Worm (Caenorhabditis elegans): Measurements from ENCODE around the gene F57G9.3.

The F57G9.3 gene

DNA sequence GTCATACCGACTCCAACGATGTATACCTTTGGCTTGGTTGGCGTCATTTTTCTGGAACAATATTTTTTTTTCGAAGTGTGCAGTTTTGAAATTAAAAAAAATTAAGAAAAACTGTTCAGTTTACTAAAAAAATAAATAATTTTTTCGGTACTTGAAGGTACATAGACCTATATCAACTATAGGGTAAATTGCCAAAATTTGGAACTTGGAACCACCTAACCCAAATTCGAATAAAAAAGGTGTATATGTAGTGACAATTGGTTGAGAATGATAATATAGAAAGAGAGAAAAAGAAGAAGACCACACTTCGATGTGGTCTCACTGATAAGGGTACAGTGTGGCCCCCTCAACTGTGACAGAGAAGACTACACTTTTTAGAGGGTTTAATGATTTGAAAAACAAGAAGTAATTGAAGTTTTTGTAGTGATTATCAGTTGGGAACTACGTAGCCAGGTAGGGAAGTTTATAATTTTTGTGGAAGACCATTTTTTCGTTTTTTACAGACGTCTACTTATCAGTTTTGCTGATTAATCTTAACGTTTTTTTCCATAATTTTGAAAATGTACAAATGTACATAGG, 15.7 kb upstream of the F57G9.3 start, which contains the start of gene daf-22:
daf-22 (minus strand) TSS at position 51 of the 579 bp plus-strand sequence.
- TF ChIP-seq ttx-3 (tag; optimal IDR thresholded peaks at IDR 0.05) (no peak), elt-2 (tag; optimal IDR thresholded peaks at IDR 0.05) (peak; percentile 76)

DNA sequence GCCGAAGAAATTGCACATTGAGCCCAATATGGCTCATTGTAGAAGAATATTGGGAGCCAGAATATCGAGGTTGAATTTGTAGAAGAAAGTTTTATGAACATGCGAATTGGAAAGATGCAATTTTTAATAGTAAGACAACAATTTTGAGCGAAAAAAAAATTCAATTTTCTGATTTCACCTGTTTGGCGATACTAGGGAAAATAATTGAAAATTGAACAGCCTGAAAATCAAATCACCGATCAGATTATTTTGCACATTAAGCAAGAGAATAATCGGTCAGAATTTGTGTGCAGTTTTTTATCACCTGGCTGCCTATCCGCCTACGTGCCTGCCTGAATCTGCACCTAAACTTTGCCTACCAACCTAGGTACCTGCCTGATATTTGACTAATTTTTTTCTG, 10.5 kb upstream of the F57G9.3 start, which contains the start of gene sre-26:
sre-26 (minus strand) TSS at position 101 of the 400 bp plus-strand sequence.
- TF ChIP-seq nhr-11 (tag; optimal IDR thresholded peaks at IDR 0.05) (no peak), elt-4 (tag; optimal IDR thresholded peaks at IDR 0.05) (no peak), T23F11.4 (GFP tag; optimal IDR thresholded peaks at IDR 0.05) (no peak)

DNA sequence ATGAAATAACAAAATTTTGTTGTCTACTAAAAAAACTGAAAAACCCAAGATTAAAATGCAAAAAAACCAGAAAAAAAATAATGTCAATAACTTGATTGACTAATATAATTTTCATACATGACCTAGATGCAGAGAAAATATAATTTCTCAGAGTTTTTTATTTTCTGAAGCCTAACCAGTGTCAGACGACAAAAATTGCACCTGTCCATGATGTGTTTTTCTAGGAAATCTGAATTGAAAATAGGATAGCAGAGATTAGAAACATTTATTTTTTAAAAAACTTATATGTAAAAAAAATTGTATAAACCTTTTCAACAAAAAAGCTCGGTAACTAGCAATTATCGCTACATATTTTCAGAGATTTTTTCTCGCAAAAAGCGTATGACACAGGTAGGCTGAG, 8.0 kb upstream of the F57G9.3 start:
- TF ChIP-seq ceh-19 (GFP tag; optimal IDR thresholded peaks at IDR 0.05) (no peak), ref-2 (tag; optimal IDR thresholded peaks at IDR 0.05) (no peak), pax-1 (tag; optimal IDR thresholded peaks at IDR 0.05) (no peak)

DNA sequence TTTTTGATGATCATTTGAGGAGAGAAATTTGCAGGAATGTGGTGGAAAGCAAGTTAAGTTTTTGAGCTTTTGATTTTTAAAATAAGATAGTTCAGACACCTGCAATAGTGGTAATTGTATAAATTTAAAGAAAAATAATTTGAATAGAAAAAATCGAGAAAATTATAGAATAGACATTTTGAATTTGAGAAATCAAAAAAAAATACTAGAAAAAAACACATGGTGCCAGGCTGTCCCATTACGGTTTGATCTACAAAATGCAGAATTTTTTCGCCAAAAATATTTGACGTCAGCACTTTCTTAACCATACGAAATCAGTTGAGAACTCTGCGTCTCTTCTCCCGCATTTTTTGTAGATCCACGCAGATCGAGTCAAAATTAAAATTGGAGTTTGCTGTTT, 7.5 kb upstream of the F57G9.3 start, which contains the start of gene sre-27:
sre-27 (minus strand) TSS at position 101 of the 400 bp plus-strand sequence.
- no peak for TF ChIP-seq nhr-11 (tag; optimal IDR thresholded peaks at IDR 0.05)
- TF ChIP-seq gmeb-2 (tag; optimal IDR thresholded peaks at IDR 0.05): no peak
- TF ChIP-seq ceh-22 (tag; optimal IDR thresholded peaks at IDR 0.05): no peak
- TF ChIP-seq odd-2 (tag; optimal IDR thresholded peaks at IDR 0.05): no peak
- no peak for TF ChIP-seq lin-11 (tag; optimal IDR thresholded peaks at IDR 0.05)
- TF ChIP-seq ceh-2 (tag; optimal IDR thresholded peaks at IDR 0.05): no peak

DNA sequence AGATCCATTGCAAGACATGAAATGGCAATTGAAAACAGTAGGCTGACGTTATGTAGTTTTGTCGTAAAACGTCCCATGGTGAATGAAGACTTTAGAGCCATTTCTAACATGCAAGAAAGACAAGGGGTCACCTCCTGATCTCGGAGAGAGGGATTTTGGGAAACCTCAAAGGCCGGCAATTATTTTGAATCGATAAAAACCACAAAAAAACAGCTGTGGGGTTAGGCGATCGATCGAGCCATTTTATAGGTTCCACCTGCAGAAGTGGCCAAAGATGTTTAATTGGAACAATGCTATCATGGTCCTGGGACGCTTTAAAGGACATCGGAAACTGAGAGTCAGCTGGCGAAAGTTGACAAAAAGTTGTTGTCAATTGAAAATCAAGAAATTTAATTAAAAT, 4.8 kb upstream of the F57G9.3 start, which contains the start of gene Y57A10C.11:
Y57A10C.11 (minus strand) TSS at position 101 of the 400 bp plus-strand sequence.
- TF ChIP-seq ceh-22 (tag; optimal IDR thresholded peaks at IDR 0.05) (no peak), nhr-232 (tag; optimal IDR thresholded peaks at IDR 0.05) (no peak), ztf-16 (tag; optimal IDR thresholded peaks at IDR 0.05) (no peak), ceh-14 (tag; optimal IDR thresholded peaks at IDR 0.05) (no peak), lin-11 (tag; optimal IDR thresholded peaks at IDR 0.05) (no peak), ceh-2 (tag; optimal IDR thresholded peaks at IDR 0.05) (no peak), ceh-6 (GFP tag; optimal IDR thresholded peaks at IDR 0.05) (no peak), pag-3 (tag; optimal IDR thresholded peaks at IDR 0.05; ENCODE audit: borderline replicate concordance) (no peak), lim-6 (tag; optimal IDR thresholded peaks at IDR 0.05) (no peak), fkh-6 (tag; optimal IDR thresholded peaks at IDR 0.05) (no peak)

DNA sequence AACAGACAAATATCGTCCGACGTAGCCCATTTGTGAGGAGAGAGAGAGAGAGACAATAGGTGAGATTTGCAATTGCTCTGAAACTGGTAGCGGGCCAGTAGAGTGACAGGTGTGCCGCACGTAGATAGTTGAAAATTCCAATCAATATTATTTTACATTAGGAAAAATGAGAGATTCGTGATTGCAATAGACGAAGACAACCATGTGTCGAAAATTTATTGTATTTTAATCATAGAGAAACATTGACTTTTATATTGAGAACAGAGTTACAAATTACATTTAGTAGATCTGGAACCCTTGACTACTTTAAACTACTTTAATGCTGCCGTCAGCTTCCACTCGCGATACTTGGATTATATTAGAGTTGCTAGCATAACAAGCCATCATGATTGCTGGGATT, 2.4 kb upstream of the F57G9.3 start, which contains the start of gene Y57A10C.1:
Y57A10C.1 (minus strand) TSS at position 101 of the 400 bp plus-strand sequence.
- TF ChIP-seq ceh-18 (tag; optimal IDR thresholded peaks at IDR 0.05) (no peak), lim-6 (tag; optimal IDR thresholded peaks at IDR 0.05) (no peak), ref-2 (tag; optimal IDR thresholded peaks at IDR 0.05) (no peak), elt-2 (tag; optimal IDR thresholded peaks at IDR 0.05) (no peak)

DNA sequence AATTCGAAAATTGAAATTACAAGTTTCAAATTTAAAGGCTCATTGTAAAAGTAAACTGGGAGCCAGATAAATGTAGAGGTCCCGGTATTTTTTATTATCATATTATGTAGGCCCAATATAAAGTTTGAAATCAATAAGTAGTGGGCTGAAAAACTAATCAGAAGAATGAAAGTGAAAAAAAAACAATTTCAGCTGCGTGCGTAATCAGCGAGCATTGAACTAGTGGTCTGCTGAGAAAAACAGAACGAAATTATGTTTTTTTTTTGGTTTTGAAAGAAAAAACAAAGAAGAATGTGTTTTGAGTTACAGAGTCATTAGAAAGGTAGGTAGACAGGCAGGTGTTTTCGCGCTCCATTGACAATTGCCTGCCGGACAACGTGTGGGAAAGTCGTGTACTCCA, 1.3 kb downstream of the F57G9.3 start, which contains the start of gene sre-31:
sre-31 (minus strand) TSS at position 101 of the 400 bp plus-strand sequence.
- TF ChIP-seq hlh-13 (GFP tag; optimal IDR thresholded peaks at IDR 0.05) (no peak), hlh-6 (tag; optimal IDR thresholded peaks at IDR 0.05) (no peak), syd-9 (tag; optimal IDR thresholded peaks at IDR 0.05) (no peak), ceh-30 (tag; optimal IDR thresholded peaks at IDR 0.05) (no peak), ahr-1 (tag; optimal IDR thresholded peaks at IDR 0.05) (no peak), ceh-48 (tag; optimal IDR thresholded peaks at IDR 0.05) (no peak), pat-9 (tag; optimal IDR thresholded peaks at IDR 0.05) (no peak), tbx-2 (tag; optimal IDR thresholded peaks at IDR 0.05) (no peak), K09A11.1 (tag; optimal IDR thresholded peaks at IDR 0.05; ENCODE audit: insufficient read depth) (no peak), ztf-16 (tag; optimal IDR thresholded peaks at IDR 0.05) (no peak), npax-4 (tag; optimal IDR thresholded peaks at IDR 0.05) (no peak), ceh-19 (GFP tag; optimal IDR thresholded peaks at IDR 0.05) (no peak), sdc-2 (tag; optimal IDR thresholded peaks at IDR 0.05) (no peak), F13H6.1 (tag; optimal IDR thresholded peaks at IDR 0.05) (no peak), sox-4 (tag; optimal IDR thresholded peaks at IDR 0.05) (no peak), dmd-4 (tag; optimal IDR thresholded peaks at IDR 0.05; ENCODE audit: borderline replicate concordance) (no peak), fax-1 (tag; optimal IDR thresholded peaks at IDR 0.05) (no peak), gmeb-2 (tag; optimal IDR thresholded peaks at IDR 0.05) (no peak)

All from whole organism, late embryonic.